Worm (Caenorhabditis elegans) whole organism, L2 larva: ENCODE data around the gene hlh-11.

Experiments
- R02D3.7 ChIP-seq: fragments of 150-350 bp; optimal IDR thresholded peaks from 2 replicates; lab custom pipeline; 2014; ENCODE audit warnings: missing biosample characterization, missing genetic modification characterization
- ZK546.5 ChIP-seq: sonication (generic microtip); optimal IDR thresholded peaks from 2 replicates; lab custom pipeline; 2017; ENCODE audit warnings: missing biosample characterization, missing genetic modification characterization
- ama-1 ChIP-seq: fragments of 150-350 bp; optimal IDR thresholded peaks from 2 replicates; lab custom pipeline; 2018; ENCODE audit warnings: inconsistent platforms
- ceh-82 ChIP-seq: fragments of 150-350 bp; optimal IDR thresholded peaks from 2 replicates; lab custom pipeline; 2014; ENCODE audit warnings: missing biosample characterization, missing genetic modification characterization
- crh-2 ChIP-seq: sonication (generic microtip); optimal IDR thresholded peaks from 2 replicates; lab custom pipeline; 2017; ENCODE audit warnings: missing biosample characterization, missing genetic modification characterization
- gmeb-1 ChIP-seq: fragments of 150-350 bp; optimal IDR thresholded peaks from 2 replicates; lab custom pipeline; 2014; ENCODE audit warnings: missing biosample characterization, missing genetic modification characterization
- lin-11 ChIP-seq: fragments of 150-350 bp; sonication (generic microtip); optimal IDR thresholded peaks from 2 replicates; lab custom pipeline; 2014; ENCODE audit warnings: missing biosample characterization, missing genetic modification characterization, inconsistent platforms, mixed read lengths
- lsy-2 ChIP-seq, 2 experiments: fragments of 150-350 bp in 1 of 2; sonication (generic microtip) in 1 of 2; optimal IDR thresholded peaks; 2 replicates each; lab custom pipeline; 2014 to 2017; ENCODE audit warnings: missing biosample characterization in 2 of 2, missing genetic modification characterization in 2 of 2
- nhr-11 ChIP-seq: fragments of 150-350 bp; optimal IDR thresholded peaks from 2 replicates; lab custom pipeline; 2014; ENCODE audit warnings: missing biosample characterization, missing genetic modification characterization
- nhr-12 ChIP-seq: fragments of 150-350 bp; optimal IDR thresholded peaks from 2 replicates; lab custom pipeline; 2014; ENCODE audit warnings: missing biosample characterization, missing genetic modification characterization
- nhr-237 ChIP-seq: fragments of 150-350 bp; optimal IDR thresholded peaks from 2 replicates; lab custom pipeline; 2014; ENCODE audit warnings: missing biosample characterization, missing genetic modification characterization
- snpc-4 ChIP-seq: fragments of 150-350 bp; optimal IDR thresholded peaks from 2 replicates; lab custom pipeline; 2014; ENCODE audit warnings: missing biosample characterization, missing genetic modification characterization
- zag-1 ChIP-seq: fragments of 150-350 bp; optimal IDR thresholded peaks from 2 replicates; lab custom pipeline; 2014; ENCODE audit warnings: missing biosample characterization, missing genetic modification characterization
- ztf-4 ChIP-seq: fragments of 150-350 bp; optimal IDR thresholded peaks from 2 replicates; lab custom pipeline; 2014; ENCODE audit warnings: missing biosample characterization, missing genetic modification characterization

DNA sequence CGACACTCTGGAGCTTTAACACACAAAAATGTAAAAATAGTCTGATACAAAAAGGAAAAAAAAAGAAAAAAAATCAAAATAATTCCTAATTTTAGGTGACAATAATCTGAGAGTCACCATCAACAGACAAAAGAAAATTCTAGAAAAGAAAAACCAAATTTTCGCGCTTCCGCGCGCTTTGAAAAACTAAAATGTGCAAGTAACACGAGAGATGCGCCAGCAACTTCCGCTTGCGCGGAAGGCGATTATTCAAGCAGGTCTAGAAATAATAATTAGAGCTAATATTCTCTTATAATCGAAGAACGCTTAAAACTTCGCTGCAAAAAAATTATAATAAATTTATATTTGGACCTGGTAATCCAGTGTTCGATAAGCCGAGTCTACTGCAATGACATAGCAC is 2.6 kb upstream of the hlh-11 start:
- no peak for TF ChIP-seq gmeb-1
- no peak for TF ChIP-seq nhr-237 (tag; lab: Kevin White, UChicago)
- no peak for TF ChIP-seq R02D3.7
- TF ChIP-seq ceh-82 (tag; lab: Kevin White, UChicago) = no peak
- no peak for TF ChIP-seq lsy-2 (tag; optimal IDR thresholded peaks at IDR 0.05; lab: Kevin White, UChicago)
- TF ChIP-seq nhr-12 = no peak
- TF ChIP-seq ztf-4 (tag; lab: Kevin White, UChicago) = no peak
- TF ChIP-seq crh-2 (tag; lab: Kevin White, UChicago) = no peak
- TF ChIP-seq ZK546.5 (tag; lab: Kevin White, UChicago) = no peak
- TF ChIP-seq ama-1 = no peak
- no peak for TF ChIP-seq lin-11 (tag; lab: Kevin White, UChicago)
- TF ChIP-seq snpc-4 = no peak
- TF ChIP-seq nhr-11 (tag; lab: Kevin White, UChicago) = no peak
- TF ChIP-seq zag-1 (tag; lab: Kevin White, UChicago) = no peak
